Fruit fly (Drosophila melanogaster) whole organism, wandering third instar larva: ENCODE results near the gene Sp1.

Source experiments
- Dfd ChIP-seq: fragments of >200 bp; optimal IDR thresholded peaks from 2 replicates; lab custom pipeline; 2017; ENCODE audit warnings: missing biosample characterization, missing genetic modification characterization
- ey ChIP-seq: fragments of 200-800 bp; sonication (Bioruptor generic); optimal IDR thresholded peaks from 2 replicates; lab custom pipeline; 2016; ENCODE audit warnings: missing biosample characterization, missing genetic modification characterization
- jim ChIP-seq: fragments of 175-275, 200-325 bp; sonication (Bioruptor generic); optimal IDR thresholded peaks from 2 replicates; lab custom pipeline; 2016; ENCODE audit warnings: missing biosample characterization, mild to moderate bottlenecking, missing genetic modification characterization
- psq ChIP-seq: fragments of 200-800 bp; sonication (Bioruptor generic); optimal IDR thresholded peaks from 3 replicates; lab custom pipeline; 2017; ENCODE audit warnings: missing biosample characterization, mild to moderate bottlenecking, missing genetic modification characterization, moderate library complexity
- sv ChIP-seq: fragments of 200-800 bp; sonication (Bioruptor generic); optimal IDR thresholded peaks from 3 replicates; lab custom pipeline; 2016; ENCODE audit warnings: missing biosample characterization, missing genetic modification characterization

DNA sequence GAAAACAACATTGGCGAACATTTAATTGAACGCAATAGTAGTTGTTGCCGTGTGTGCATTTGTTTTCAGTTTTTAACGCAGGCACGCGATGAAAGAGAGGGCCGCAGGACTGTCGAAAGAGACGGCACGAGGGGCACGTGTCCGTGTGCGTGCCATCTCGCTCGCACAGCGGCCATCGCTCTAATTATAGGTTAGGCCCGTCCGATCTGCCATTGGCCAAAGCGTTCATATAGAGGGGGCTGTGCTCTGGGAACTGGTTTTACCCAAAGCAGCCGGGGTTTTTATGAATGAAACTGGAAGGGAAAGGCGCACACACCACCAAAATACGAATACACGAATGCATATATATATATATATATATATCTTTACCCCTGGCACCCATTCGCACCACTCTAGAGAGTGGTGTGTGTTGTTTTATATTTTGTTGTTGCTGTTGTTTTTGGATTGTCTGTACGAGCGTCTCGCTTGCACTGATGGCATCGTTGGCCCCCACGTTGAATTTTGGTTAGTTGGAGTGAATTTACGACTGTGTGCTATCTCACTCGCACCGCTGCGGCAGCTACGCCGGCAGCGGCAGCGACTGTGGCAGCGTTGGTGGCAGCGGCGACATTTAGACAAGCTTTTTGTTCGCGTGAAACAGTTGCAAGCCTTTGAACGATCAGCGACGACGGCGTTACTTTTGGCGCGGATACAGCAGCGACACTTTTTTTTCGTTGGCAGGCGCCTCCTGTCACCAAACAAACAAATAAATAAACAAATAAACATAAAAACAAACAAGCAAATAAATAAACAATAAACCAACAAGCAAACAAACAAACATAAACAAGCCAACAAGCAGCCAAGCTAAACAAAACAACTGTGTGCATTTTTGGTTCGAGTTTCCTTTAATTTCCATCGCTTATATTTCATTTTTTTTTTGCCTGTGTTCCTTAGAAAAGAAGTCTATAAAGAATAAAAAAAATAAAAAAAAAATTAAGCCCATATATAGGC, at the start of gene Sp1:
- TF ChIP-seq Dfd (no peak), psq (GFP tag; lab: Kevin White, UChicago) (no peak), ey (GFP tag; lab: Kevin White, UChicago) (no peak), sv (GFP tag; lab: Kevin White, UChicago) (no peak), jim (no peak)
